Fruit fly (Drosophila melanogaster) whole organism, embryonic: Measurements from ENCODE around the gene CG11409.

Experiments
- Blimp-1 ChIP-seq: fragments of 200-800 bp; sonication (Bioruptor generic); optimal IDR thresholded peaks from 3 replicates; lab custom pipeline; 2018; ENCODE audit warnings: missing biosample characterization, missing genetic modification characterization, mild to moderate bottlenecking, moderate library complexity, missing genetic modification reagents
- CG14965 ChIP-seq: fragments of 200-800 bp; sonication (Bioruptor generic); optimal IDR thresholded peaks from 2 replicates; lab custom pipeline; 2016; ENCODE audit warnings: missing biosample characterization, missing genetic modification characterization, borderline replicate concordance
- CG17612 ChIP-seq: fragments of 200-800 bp; sonication (Bioruptor generic); IDR thresholded peaks from 2 replicates; pipeline ENCODE4 v1.3.6; 2022; ENCODE audit warnings: missing biosample characterization, missing genetic modification characterization
- CG18476 ChIP-seq: fragments of 200-800 bp; sonication (Bioruptor generic); optimal IDR thresholded peaks from 2 replicates; lab custom pipeline; 2016; ENCODE audit warnings: missing biosample characterization, mild to moderate bottlenecking, missing genetic modification characterization
- CG18764 ChIP-seq: fragments of 200-800 bp; sonication (Bioruptor generic); optimal IDR thresholded peaks from 3 replicates; lab custom pipeline; 2016; ENCODE audit warnings: missing biosample characterization, missing genetic modification characterization
- CG31224 ChIP-seq: fragments of 200-800 bp; sonication (Bioruptor generic); IDR thresholded peaks from 2 replicates; pipeline ENCODE4 v1.3.6; 2022; ENCODE audit warnings: missing biosample characterization, missing genetic modification characterization
- CG31388 ChIP-seq: fragments of 200-800 bp; sonication (Bioruptor generic); optimal IDR thresholded peaks from 2 replicates; lab custom pipeline; 2016; ENCODE audit warnings: missing biosample characterization, missing genetic modification characterization
- CG31441 ChIP-seq: fragments of 200-800 bp; sonication (Bioruptor generic); IDR thresholded peaks from 2 replicates; pipeline ENCODE4 v1.3.6; 2022; ENCODE audit warnings: missing biosample characterization, missing genetic modification characterization
- CG5245 ChIP-seq: fragments of 200-800 bp; sonication (Bioruptor generic); optimal IDR thresholded peaks from 3 replicates; lab custom pipeline; 2016; ENCODE audit warnings: missing biosample characterization, missing genetic modification characterization
- CG7786 ChIP-seq: fragments of 200-800 bp; sonication (Bioruptor generic); optimal IDR thresholded peaks from 2 replicates; lab custom pipeline; 2016; ENCODE audit warnings: missing biosample characterization, missing genetic modification characterization
- CG8290 ChIP-seq, 3 experiments: fragments of 200-800 bp; sonication (Bioruptor generic); optimal IDR thresholded peaks; 2 replicates each; lab custom pipeline; 2016 to 2019; ENCODE audit warnings: missing biosample characterization in 3 of 3, missing genetic modification characterization in 3 of 3, mild to moderate bottlenecking in 2 of 3, moderate library complexity in 1 of 3
- CG8765 ChIP-seq: fragments of 200-800 bp; sonication (Bioruptor generic); IDR thresholded peaks from 2 replicates; pipeline ENCODE4 v1.3.6; 2022; ENCODE audit warnings: missing biosample characterization, missing genetic modification characterization
- CrebB ChIP-seq: fragments of 200-800 bp; sonication (Bioruptor generic); optimal IDR thresholded peaks from 3 replicates; lab custom pipeline; 2018; ENCODE audit warnings: missing biosample characterization, mild to moderate bottlenecking, missing genetic modification characterization
- D19B ChIP-seq: fragments of 200-800 bp; sonication (Bioruptor generic); optimal IDR thresholded peaks from 2 replicates; lab custom pipeline; 2017; ENCODE audit warnings: missing biosample characterization, mild to moderate bottlenecking, missing genetic modification characterization
- Dip2 ChIP-seq: fragments of 200-800 bp; sonication (Bioruptor generic); IDR thresholded peaks from 2 replicates; pipeline ENCODE4 v1.3.6; 2022; ENCODE audit warnings: missing biosample characterization, missing genetic modification characterization
- Dll ChIP-seq: fragments of 200-800 bp; sonication (Bioruptor generic); IDR thresholded peaks from 4 replicates; pipeline ENCODE4 v1.3.6; 2022; ENCODE audit warnings: missing biosample characterization, missing genetic modification characterization; ENCODE audit not compliant: partially characterized antibody
- Elba2 ChIP-seq: fragments of 200-800 bp; sonication (Bioruptor generic); optimal IDR thresholded peaks from 3 replicates; lab custom pipeline; 2016; ENCODE audit warnings: missing biosample characterization, missing genetic modification characterization
- Ets65A ChIP-seq: fragments of 200-800 bp; sonication (Bioruptor generic); peaks from one replicate; lab custom pipeline; 2016; ENCODE audit warnings: missing biosample characterization, missing genetic modification characterization
- HLH4C ChIP-seq: fragments of 200-800 bp; sonication (Bioruptor generic); IDR thresholded peaks from 3 replicates; pipeline ENCODE4 v1.3.6; 2022; ENCODE audit warnings: missing biosample characterization, missing genetic modification characterization; ENCODE audit not compliant: partially characterized antibody
- Hmr ChIP-seq: fragments of 200-800 bp; sonication (Bioruptor generic); optimal IDR thresholded peaks from 3 replicates; lab custom pipeline; 2017; ENCODE audit warnings: mild to moderate bottlenecking, missing biosample characterization, missing genetic modification reagents, missing genetic modification characterization
- Kr ChIP-seq: fragments of 200-800 bp; sonication (Bioruptor generic); optimal IDR thresholded peaks from 2 replicates; lab custom pipeline; 2017; ENCODE audit warnings: missing biosample characterization, mild to moderate bottlenecking, missing genetic modification characterization
- Lhr ChIP-seq: fragments of 200-800 bp; sonication (Bioruptor generic); optimal IDR thresholded peaks from 3 replicates; lab custom pipeline; 2017; ENCODE audit warnings: mild to moderate bottlenecking, missing biosample characterization, missing genetic modification reagents, missing genetic modification characterization
- Lim3 ChIP-seq: fragments of 200-800 bp; sonication (Bioruptor generic); IDR thresholded peaks from 2 replicates; pipeline ENCODE4 v1.3.6; 2022; ENCODE audit warnings: missing biosample characterization, missing genetic modification characterization
- NC2α ChIP-seq: fragments of 200-800 bp; sonication (Bioruptor generic); optimal IDR thresholded peaks from 2 replicates; lab custom pipeline; 2016; ENCODE audit warnings: missing biosample characterization, missing genetic modification characterization
- Nf-YB ChIP-seq: fragments of 200-800 bp; sonication (Bioruptor generic); optimal IDR thresholded peaks from 3 replicates; lab custom pipeline; 2019; ENCODE audit warnings: missing biosample characterization, mild to moderate bottlenecking, missing genetic modification characterization, moderate library complexity
- Ptx1 ChIP-seq: fragments of 200-800 bp; sonication (Bioruptor generic); IDR thresholded peaks from 2 replicates; pipeline ENCODE4 v1.3.6; 2022; ENCODE audit warnings: missing biosample characterization, missing genetic modification characterization
- Rx ChIP-seq: fragments of 200-800 bp; sonication (Bioruptor generic); IDR thresholded peaks from 2 replicates; pipeline ENCODE4 v1.3.6; 2022; ENCODE audit warnings: missing biosample characterization, missing genetic modification characterization
- Six4 ChIP-seq: fragments of 200-800 bp; sonication (Bioruptor generic); optimal IDR thresholded peaks from 2 replicates; lab custom pipeline; 2016; ENCODE audit warnings: missing biosample characterization, missing genetic modification characterization
- crp ChIP-seq, 2 experiments: fragments of 200-800 bp; sonication (Bioruptor generic); optimal IDR thresholded peaks; 2 replicates in 1 of 2; 3 replicates in 1 of 2; lab custom pipeline; 2017; ENCODE audit warnings: missing biosample characterization in 2 of 2, missing genetic modification characterization in 2 of 2, mild to moderate bottlenecking in 1 of 2, moderate library complexity in 1 of 2
- dimm ChIP-seq: fragments of 200-800 bp; sonication (Bioruptor generic); IDR thresholded peaks from 2 replicates; pipeline ENCODE4 v1.3.6; 2022; ENCODE audit warnings: missing biosample characterization, missing genetic modification characterization
- dmrt11E ChIP-seq: fragments of 200-800 bp; sonication (Bioruptor generic); optimal IDR thresholded peaks from 3 replicates; lab custom pipeline; 2018; ENCODE audit warnings: missing biosample characterization, mild to moderate bottlenecking, missing genetic modification characterization, moderate library complexity
- dpn ChIP-seq, 2 experiments: fragments of 200-800 bp; sonication (Bioruptor generic); optimal IDR thresholded peaks; 3 replicates each; lab custom pipeline; 2016; ENCODE audit warnings: missing biosample characterization in 2 of 2, missing genetic modification characterization in 2 of 2
- gfzf ChIP-seq: fragments of 200-800 bp; sonication (Bioruptor generic); optimal IDR thresholded peaks from 2 replicates; lab custom pipeline; 2016; ENCODE audit warnings: missing biosample characterization, mild to moderate bottlenecking, missing genetic modification characterization, moderate library complexity
- grn ChIP-seq: fragments of 200-800 bp; sonication (Bioruptor generic); optimal IDR thresholded peaks from 3 replicates; lab custom pipeline; 2017; ENCODE audit warnings: missing biosample characterization, missing genetic modification characterization
- ham ChIP-seq: fragments of 200-800 bp; sonication (Bioruptor generic); IDR thresholded peaks from 2 replicates; pipeline ENCODE4 v1.3.6; 2022; ENCODE audit warnings: missing biosample characterization, missing genetic modification characterization
- hbn ChIP-seq: fragments of 200-800 bp; sonication (Bioruptor generic); IDR thresholded peaks from 2 replicates; pipeline ENCODE4 v1.3.6; 2022; ENCODE audit warnings: missing biosample characterization, missing genetic modification characterization; ENCODE audit not compliant: partially characterized antibody
- hkb ChIP-seq, 2 experiments: fragments of 200-800 bp in 1 of 2; fragments of >200 bp in 1 of 2; sonication (Bioruptor generic) in 1 of 2; IDR thresholded peaks in 1 of 2; optimal IDR thresholded peaks in 1 of 2; 2 replicates each; pipeline versions ENCODE4 v1.3.6 to Lab custom; 2017 to 2022; ENCODE audit warnings: missing biosample characterization in 1 of 2, missing genetic modification characterization in 1 of 2
- hth ChIP-seq: fragments of >200 bp; optimal IDR thresholded peaks from 2 replicates; lab custom pipeline; 2017; ENCODE audit warnings: inconsistent platforms
- kni ChIP-seq: fragments of 200-800 bp; sonication (Bioruptor generic); optimal IDR thresholded peaks from 3 replicates; lab custom pipeline; 2017; ENCODE audit warnings: mild to moderate bottlenecking, missing biosample characterization, missing genetic modification reagents, missing genetic modification characterization
- nerfin-1 ChIP-seq: fragments of 200-800 bp; sonication (Bioruptor generic); optimal IDR thresholded peaks from 3 replicates; lab custom pipeline; 2019; ENCODE audit warnings: missing biosample characterization, mild to moderate bottlenecking, missing genetic modification characterization, moderate library complexity
- pum ChIP-seq: fragments of 200-800 bp; sonication (Bioruptor generic); optimal IDR thresholded peaks from 2 replicates; lab custom pipeline; 2016; ENCODE audit warnings: missing biosample characterization, missing genetic modification characterization
- pzg ChIP-seq: fragments of 200-800 bp; sonication (Bioruptor generic); optimal IDR thresholded peaks from 3 replicates; lab custom pipeline; 2018; ENCODE audit warnings: missing biosample characterization, mild to moderate bottlenecking, missing genetic modification characterization, moderate library complexity
- sd ChIP-seq: fragments of 200-800 bp; sonication (Bioruptor generic); optimal IDR thresholded peaks from 3 replicates; lab custom pipeline; 2018; ENCODE audit warnings: missing biosample characterization, mild to moderate bottlenecking, missing genetic modification characterization, moderate library complexity
- stc ChIP-seq: fragments of 200-800 bp; sonication (Bioruptor generic); IDR thresholded peaks from 2 replicates; pipeline ENCODE4 v1.3.6; 2022; ENCODE audit warnings: missing biosample characterization, missing genetic modification characterization
- stwl ChIP-seq: fragments of 200-800 bp; sonication (Bioruptor generic); optimal IDR thresholded peaks from 3 replicates; lab custom pipeline; 2018; ENCODE audit warnings: missing biosample characterization, mild to moderate bottlenecking, missing genetic modification characterization, moderate library complexity
- tap ChIP-seq: fragments of 200-800 bp; optimal IDR thresholded peaks from 3 replicates; lab custom pipeline; 2019; ENCODE audit warnings: missing biosample characterization, mild to moderate bottlenecking, missing genetic modification characterization, moderate library complexity
- tll ChIP-seq, 2 experiments: fragments of 200-800 bp in 1 of 2; fragments of >200 bp in 1 of 2; sonication (Bioruptor generic) in 1 of 2; optimal IDR thresholded peaks; 2 replicates each; lab custom pipeline; 2017 to 2019; ENCODE audit warnings: missing biosample characterization in 2 of 2, missing genetic modification characterization in 2 of 2, mild to moderate bottlenecking in 1 of 2, moderate library complexity in 1 of 2
- zen2 ChIP-seq: fragments of 200-800 bp; sonication (Bioruptor generic); IDR thresholded peaks from 3 replicates; pipeline ENCODE4 v1.3.6; 2022; ENCODE audit warnings: missing biosample characterization, missing genetic modification characterization; ENCODE audit not compliant: partially characterized antibody

The CG11409 gene

dm6 chrX:1288924-1289608 is 52.3 kb downstream of the CG11409 start (continued):
- TF ChIP-seq dmrt11E (tag; lab: Kevin White, UChicago), result no peak
- no peak for TF ChIP-seq Kr
- peak; percentile 86 for TF ChIP-seq CG31224 (GFP tag; lab: Robert Waterston, UW)
- TF ChIP-seq hkb (optimal IDR thresholded peaks at IDR 0.05; lab: Kevin White, UChicago), result no peak
- no peak for TF ChIP-seq hkb (GFP tag; IDR thresholded peaks at IDR 0.05; lab: Robert Waterston, UW)
- peak; percentile 28 for TF ChIP-seq kni (GFP tag; lab: Kevin White, UChicago)
- TF ChIP-seq Dll (GFP tag; lab: Robert Waterston, UW), result 0 out of 4 replicates have a peak, but pooled peaks have one; percentile 14
- TF ChIP-seq CG14965 (GFP tag; lab: Kevin White, UChicago), result no peak
- no peak for TF ChIP-seq tll (GFP tag; optimal IDR thresholded peaks at IDR 0.05; lab: Kevin White, UChicago)
- TF ChIP-seq CG7786 (GFP tag; lab: Kevin White, UChicago), result no peak
- no peak for TF ChIP-seq CG8290 (GFP tag; optimal IDR thresholded peaks at IDR 0.05; lab: Kevin White, UChicago)
- peak in 1 of 2 experiments; percentile 54 for TF ChIP-seq CG8290 (tag; optimal IDR thresholded peaks at IDR 0.05; lab: Kevin White, UChicago)
- no peak for TF ChIP-seq dimm
- TF ChIP-seq CG8765 (GFP tag; lab: Robert Waterston, UW), result no peak
- TF ChIP-seq pzg, result peak; percentile 9
- peak; percentile 23 for TF ChIP-seq Hmr (GFP tag; lab: Kevin White, UChicago)
- TF ChIP-seq CG18476, result no peak
- no peak for TF ChIP-seq hbn (GFP tag; lab: Robert Waterston, UW)
- no peak for TF ChIP-seq CG31388 (GFP tag; lab: Kevin White, UChicago)
- TF ChIP-seq ham (GFP tag; lab: Robert Waterston, UW), result no peak
- TF ChIP-seq nerfin-1, result peak; percentile 80
- no peak for TF ChIP-seq grn (GFP tag; lab: Kevin White, UChicago)
- TF ChIP-seq CrebB (tag; lab: Kevin White, UChicago), result no peak
- no peak for TF ChIP-seq Rx (GFP tag; lab: Robert Waterston, UW)
- peak in 1 of 2 experiments; percentile 80 for TF ChIP-seq crp (GFP tag; optimal IDR thresholded peaks at IDR 0.05; lab: Kevin White, UChicago)
- no peak for TF ChIP-seq CG18764 (GFP tag; lab: Kevin White, UChicago)
- TF ChIP-seq CG5245 (GFP tag; lab: Kevin White, UChicago), result no peak
- TF ChIP-seq hth (lab: Kevin White, UChicago), result no peak
- no peak for TF ChIP-seq Lim3
- no peak for TF ChIP-seq Ets65A
- TF ChIP-seq Nf-YB (GFP tag; lab: Kevin White, UChicago), result peak; percentile 95
- TF ChIP-seq NC2α, result no peak
- TF ChIP-seq zen2 (GFP tag; lab: Robert Waterston, UW), result no peak
- no peak for TF ChIP-seq pum
- TF ChIP-seq HLH4C, result no peak
- no peak for TF ChIP-seq Blimp-1 (GFP tag; lab: Kevin White, UChicago)
- TF ChIP-seq Elba2 (GFP tag; lab: Kevin White, UChicago), result peak; percentile 86
- peak; percentile 17 for TF ChIP-seq stwl (tag; lab: Kevin White, UChicago)
- TF ChIP-seq CG31441 (GFP tag; lab: Robert Waterston, UW), result no peak
- TF ChIP-seq dpn (GFP tag; optimal IDR thresholded peaks at IDR 0.05; lab: Kevin White, UChicago), result no peak
- TF ChIP-seq Lhr (GFP tag; lab: Kevin White, UChicago), result peak; percentile 95
- no peak for TF ChIP-seq Six4 (GFP tag; lab: Kevin White, UChicago)
- TF ChIP-seq D19B (GFP tag; lab: Kevin White, UChicago), result no peak
- no peak for TF ChIP-seq tap (tag; lab: Kevin White, UChicago)
- peak; percentile 39; the same call in 1 of the 2 replicates for TF ChIP-seq CG17612
- TF ChIP-seq stc (GFP tag; lab: Robert Waterston, UW), result peak; percentile 17; the same call in 1 of the 2 replicates
- no peak for TF ChIP-seq Ptx1
- peak; percentile 41 for TF ChIP-seq sd (tag; lab: Kevin White, UChicago)
- peak; percentile 50 for TF ChIP-seq gfzf (GFP tag; lab: Kevin White, UChicago)
- TF ChIP-seq Dip2 (GFP tag; lab: Robert Waterston, UW), result no peak
